Fruit fly (Drosophila melanogaster): Measurements from ENCODE around the gene fry.

The fry gene

dm6 chr3L:9693552-9694133 lies 14.7 kb upstream of the fry start:
- TF ChIP-seq Myc (optimal IDR thresholded peaks at IDR 0.05) (no peak), psq (optimal IDR thresholded peaks at IDR 0.05) (no peak), Sin3A (optimal IDR thresholded peaks at IDR 0.05) (no peak), h (optimal IDR thresholded peaks at IDR 0.05) (no peak), ttk (optimal IDR thresholded peaks at IDR 0.05) (no peak), insv (optimal IDR thresholded peaks at IDR 0.05) (no peak)

- TF ChIP-seq Myc (optimal IDR thresholded peaks at IDR 0.05) (no peak), Sin3A (optimal IDR thresholded peaks at IDR 0.05) (no peak), ttk (optimal IDR thresholded peaks at IDR 0.05) (no peak), insv (optimal IDR thresholded peaks at IDR 0.05) (no peak), h (optimal IDR thresholded peaks at IDR 0.05) (no peak), psq (optimal IDR thresholded peaks at IDR 0.05) (no peak)
Measured at dm6 chr3L:9692892-9693551, 14.1 kb upstream of the fry start.

DNA sequence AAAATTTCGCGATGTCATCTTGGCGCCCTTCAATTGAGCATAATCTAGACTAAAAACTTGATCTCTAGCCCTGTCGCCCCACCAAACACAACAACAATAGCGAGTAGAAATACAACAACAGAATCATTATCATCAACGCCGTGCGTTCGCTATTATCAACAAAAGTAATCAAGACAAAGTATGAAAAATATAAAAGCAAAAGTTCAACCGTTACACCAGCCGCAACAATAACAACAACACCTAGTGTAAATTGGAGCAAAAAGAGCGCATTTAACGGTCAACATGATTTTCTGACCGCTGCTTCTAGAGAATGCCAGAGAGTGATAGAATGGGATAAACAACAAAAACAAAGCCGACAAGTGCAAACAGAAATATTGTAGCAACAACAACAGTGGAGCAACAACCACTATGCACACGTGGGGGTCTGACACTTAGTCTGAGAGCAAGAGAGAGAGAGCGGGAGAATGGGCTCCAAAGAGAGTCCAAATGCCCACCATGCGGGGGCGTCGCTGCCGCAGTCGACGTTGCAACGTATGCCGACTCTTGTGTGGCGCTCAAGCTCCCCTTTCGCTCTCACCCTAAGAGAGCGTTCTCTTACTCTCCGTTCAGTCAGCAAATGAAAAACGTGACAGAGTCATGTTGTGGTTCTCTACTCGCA lies 13.5 kb upstream of the fry start:
- TF ChIP-seq ttk (optimal IDR thresholded peaks at IDR 0.05) (no peak), insv (optimal IDR thresholded peaks at IDR 0.05) (no peak), Sin3A (optimal IDR thresholded peaks at IDR 0.05) (no peak), Myc (optimal IDR thresholded peaks at IDR 0.05) (no peak), psq (optimal IDR thresholded peaks at IDR 0.05) (no peak), h (optimal IDR thresholded peaks at IDR 0.05) (no peak)

DNA sequence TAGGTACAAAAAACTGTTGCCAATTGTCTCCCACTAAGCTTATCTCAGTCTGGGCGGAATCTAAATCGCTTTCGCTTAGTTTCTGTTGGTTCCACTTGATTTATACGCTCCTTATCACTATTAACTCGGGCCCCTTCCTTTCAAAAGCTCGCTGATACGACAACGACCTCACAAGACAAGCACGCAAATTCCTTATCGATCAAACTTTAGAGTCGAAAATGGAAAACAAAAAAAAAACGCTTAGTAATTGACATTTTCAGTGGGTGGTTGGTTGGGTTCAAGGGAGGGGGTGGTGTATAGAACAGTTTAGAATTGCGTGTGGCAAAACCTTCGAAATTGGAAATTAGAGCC lies 12.5 kb upstream of the fry start:
- TF ChIP-seq Myc (optimal IDR thresholded peaks at IDR 0.05) (no peak), h (optimal IDR thresholded peaks at IDR 0.05) (no peak), psq (optimal IDR thresholded peaks at IDR 0.05) (no peak), Sin3A (optimal IDR thresholded peaks at IDR 0.05) (no peak), ttk (optimal IDR thresholded peaks at IDR 0.05) (no peak), insv (optimal IDR thresholded peaks at IDR 0.05) (no peak)

DNA sequence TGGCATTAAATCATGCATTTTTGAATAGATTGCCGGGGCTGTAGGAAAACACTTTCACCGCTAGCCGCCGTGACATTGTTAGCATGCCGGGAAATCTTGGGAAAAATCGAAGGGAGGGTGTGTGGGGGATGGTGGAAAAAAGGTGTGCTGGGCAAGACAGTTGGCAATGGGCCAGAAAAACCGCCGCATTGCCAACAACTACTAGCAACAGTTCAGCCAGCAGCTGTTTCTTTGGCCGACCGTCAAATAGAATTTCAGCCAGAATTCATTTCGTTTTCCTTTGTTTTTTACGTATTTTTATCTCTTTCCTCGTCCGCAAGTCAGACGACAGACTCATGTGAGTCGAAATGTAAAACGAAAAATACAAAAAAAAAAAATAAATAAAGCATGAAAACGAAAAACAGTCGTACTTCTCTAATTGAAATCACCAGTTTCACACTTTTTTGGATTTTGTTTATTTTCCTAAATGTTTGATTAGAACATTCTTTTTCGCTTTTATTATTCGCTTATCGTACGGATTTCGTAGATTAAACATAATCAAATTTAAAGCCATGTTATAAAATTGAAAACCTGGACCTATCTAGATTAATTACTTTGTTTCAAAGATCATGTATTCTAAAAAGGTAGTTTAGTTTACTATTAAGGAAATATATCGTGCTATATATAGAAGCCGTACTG lies 12.0 kb upstream of the fry start:
- TF ChIP-seq h (optimal IDR thresholded peaks at IDR 0.05) (no peak), Myc (optimal IDR thresholded peaks at IDR 0.05) (no peak), ttk (optimal IDR thresholded peaks at IDR 0.05) (no peak), psq (optimal IDR thresholded peaks at IDR 0.05) (no peak), Sin3A (optimal IDR thresholded peaks at IDR 0.05) (no peak)

DNA sequence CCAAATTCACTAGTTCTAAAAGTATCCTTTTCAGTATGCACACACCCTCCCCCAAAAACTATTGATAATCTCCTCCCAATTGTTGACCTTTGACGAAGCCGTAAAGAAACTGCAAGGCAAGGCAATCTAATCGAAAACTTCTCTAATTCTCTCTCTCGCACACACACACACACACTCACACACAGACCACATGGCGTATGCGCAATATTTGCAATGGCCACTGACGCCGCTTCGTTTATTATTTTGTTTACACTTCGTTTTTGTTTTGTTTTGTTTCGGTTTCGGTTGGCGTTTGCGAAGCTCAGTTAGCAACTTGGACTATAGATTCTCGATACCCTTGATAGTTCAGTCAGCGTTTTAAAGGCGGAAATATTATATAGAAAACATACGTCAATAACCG lies 10.9 kb upstream of the fry start:
- TF ChIP-seq h (optimal IDR thresholded peaks at IDR 0.05) (no peak), Myc (optimal IDR thresholded peaks at IDR 0.05) (no peak), insv (optimal IDR thresholded peaks at IDR 0.05) (no peak), ttk (optimal IDR thresholded peaks at IDR 0.05) (no peak), psq (optimal IDR thresholded peaks at IDR 0.05) (no peak), Sin3A (optimal IDR thresholded peaks at IDR 0.05) (no peak)

DNA sequence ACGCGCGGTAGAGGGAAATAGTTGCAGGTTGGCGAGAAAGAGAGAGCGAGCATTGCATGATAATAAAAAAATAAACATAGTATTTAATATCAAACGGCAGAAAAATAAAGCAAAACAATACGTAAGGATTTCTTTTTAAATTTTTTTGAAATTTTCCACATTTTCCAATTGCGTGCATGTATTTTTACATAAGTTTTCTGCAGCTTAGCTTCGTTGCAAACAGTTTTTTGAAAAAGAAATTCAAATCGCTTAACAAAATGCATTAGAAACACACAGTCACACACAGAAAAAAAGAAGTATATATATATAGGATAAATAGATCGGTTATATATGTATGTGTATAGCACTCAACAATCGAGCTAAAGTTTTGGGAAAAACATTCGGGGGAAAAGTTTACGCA lies 9.8 kb upstream of the fry start:
- no peak for TF ChIP-seq h (optimal IDR thresholded peaks at IDR 0.05)
- TF ChIP-seq insv (optimal IDR thresholded peaks at IDR 0.05), result no peak
- TF ChIP-seq Sin3A (optimal IDR thresholded peaks at IDR 0.05), result no peak
- TF ChIP-seq psq (optimal IDR thresholded peaks at IDR 0.05), result no peak
- no peak for TF ChIP-seq ttk (optimal IDR thresholded peaks at IDR 0.05)
- TF ChIP-seq Myc (optimal IDR thresholded peaks at IDR 0.05), result no peak

dm6 chr3L:9687536-9687935 lies 8.6 kb upstream of the fry start:
- TF ChIP-seq insv (optimal IDR thresholded peaks at IDR 0.05) (no peak), Myc (optimal IDR thresholded peaks at IDR 0.05) (no peak)

dm6 chr3L:9684871-9685270 lies 6.0 kb upstream of the fry start, which contains the start of gene CG16719:
Gene CG16719 (plus strand): TSS chr3L:9685171.
- TF ChIP-seq Sin3A (optimal IDR thresholded peaks at IDR 0.05) (no peak), Myc (optimal IDR thresholded peaks at IDR 0.05) (no peak), insv (optimal IDR thresholded peaks at IDR 0.05) (no peak), psq (optimal IDR thresholded peaks at IDR 0.05) (no peak), h (optimal IDR thresholded peaks at IDR 0.05) (no peak), ttk (optimal IDR thresholded peaks at IDR 0.05) (no peak)

DNA sequence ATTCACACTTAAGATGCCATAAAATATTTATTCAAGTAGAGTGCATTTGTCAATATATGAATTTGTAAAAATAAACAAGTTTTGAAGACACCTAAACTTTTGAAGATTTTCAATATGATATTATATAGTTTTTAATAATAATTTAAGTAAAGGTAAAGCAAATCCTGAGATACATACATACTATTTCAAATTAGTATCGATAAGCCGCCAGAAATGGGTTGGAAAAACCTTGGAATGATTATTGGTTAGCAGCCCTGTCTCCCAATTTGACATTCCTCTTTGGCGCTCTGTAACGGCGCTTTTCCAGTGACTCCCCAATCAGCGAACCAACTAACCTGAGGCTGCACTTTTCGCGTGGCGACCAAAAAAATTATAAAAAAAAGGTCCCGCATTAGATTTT lies 2.1 kb upstream of the fry start, which contains the start of gene alphaTub67C:
TSS of gene alphaTub67C (plus strand) at position 301 of the 400 bp plus-strand sequence.
- TF ChIP-seq Sin3A (optimal IDR thresholded peaks at IDR 0.05), result no peak

dm6 chr3L:9678007-9678497 lies 851 bp downstream of the fry start:
- TF ChIP-seq h (optimal IDR thresholded peaks at IDR 0.05) (no peak), psq (optimal IDR thresholded peaks at IDR 0.05) (no peak), insv (optimal IDR thresholded peaks at IDR 0.05) (no peak), Sin3A (optimal IDR thresholded peaks at IDR 0.05) (no peak), Myc (optimal IDR thresholded peaks at IDR 0.05) (no peak), ttk (optimal IDR thresholded peaks at IDR 0.05) (no peak)

DNA sequence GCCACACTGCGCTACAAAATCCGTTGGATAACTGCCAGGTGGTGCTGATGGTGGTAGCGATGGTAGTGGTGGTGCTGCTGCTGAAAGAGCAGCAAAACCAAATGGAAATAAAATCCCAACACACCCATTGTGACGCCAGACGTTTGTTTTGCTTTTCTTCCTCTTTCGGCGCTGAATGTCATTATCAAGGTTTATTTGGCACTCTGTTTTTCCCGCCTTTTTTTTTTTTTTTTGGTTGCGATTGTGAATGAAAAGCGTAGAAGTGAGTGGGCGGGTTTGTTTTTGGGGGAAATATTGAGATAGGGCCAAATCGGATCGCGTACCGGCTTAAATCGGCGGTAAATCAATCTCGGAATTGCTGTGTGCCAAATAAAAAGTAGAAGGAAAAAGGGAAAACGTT lies 1.6 kb downstream of the fry start:
- no peak for TF ChIP-seq psq (optimal IDR thresholded peaks at IDR 0.05)
- no peak for TF ChIP-seq Myc (optimal IDR thresholded peaks at IDR 0.05)
- no peak for TF ChIP-seq ttk (optimal IDR thresholded peaks at IDR 0.05)

Data from Kc167 (cell line).